Fruit fly (Drosophila melanogaster): Measurements from ENCODE around the gene Strump.

The Strump gene

dm6 chr3L:16166217-16166997, 44.6 kb downstream of the Strump start (continued):
- TF ChIP-seq Antp (GFP tag; optimal IDR thresholded peaks at IDR 0.05): no peak
- no peak for TF ChIP-seq CG31365 (tag; optimal IDR thresholded peaks at IDR 0.05)
- no peak for TF ChIP-seq Doc3 (GFP tag; IDR thresholded peaks at IDR 0.05; ENCODE audit: partially characterized antibody)
- TF ChIP-seq CG9727 (GFP tag; optimal IDR thresholded peaks at IDR 0.05): no peak
- TF ChIP-seq dati (GFP tag; IDR thresholded peaks at IDR 0.05): no peak
- TF ChIP-seq grau (tag; optimal IDR thresholded peaks at IDR 0.05): no peak
- no peak for TF ChIP-seq HHEX (GFP tag; optimal IDR thresholded peaks at IDR 0.05)
- peak; percentile 54 for TF ChIP-seq CG10543 (GFP tag; optimal IDR thresholded peaks at IDR 0.05)
- no peak for TF ChIP-seq CG12769 (tag; optimal IDR thresholded peaks at IDR 0.05)
- no peak for TF ChIP-seq sens (GFP tag)
- TF ChIP-seq Hsf (GFP tag; optimal IDR thresholded peaks at IDR 0.05): no peak
- no peak for TF ChIP-seq CG18011 (GFP tag; optimal IDR thresholded peaks at IDR 0.05)
- peak; percentile 2 for TF ChIP-seq CG6813 (GFP tag; optimal IDR thresholded peaks at IDR 0.05)
- no peak for TF ChIP-seq PHDP (tag; optimal IDR thresholded peaks at IDR 0.05)
- no peak for TF ChIP-seq Trl (optimal IDR thresholded peaks at IDR 0.05)
- no peak for TF ChIP-seq Trl (GFP tag; optimal IDR thresholded peaks at IDR 0.05)
- TF ChIP-seq CG13894 (tag; optimal IDR thresholded peaks at IDR 0.05): no peak
- peak; percentile 41 for TF ChIP-seq CG2678 (tag; optimal IDR thresholded peaks at IDR 0.05)
- peak; percentile 82 for TF ChIP-seq sqz (GFP tag; optimal IDR thresholded peaks at IDR 0.05)
- peak; percentile 45 for TF ChIP-seq cwo (GFP tag; optimal IDR thresholded peaks at IDR 0.05)
- no peak for TF ChIP-seq CG5953 (GFP tag; IDR thresholded peaks at IDR 0.05)
- no peak for TF ChIP-seq Ada2b (GFP tag; IDR thresholded peaks at IDR 0.05)
- TF ChIP-seq toy (GFP tag; IDR thresholded peaks at IDR 0.05): 0 out of 2 replicates have a peak, but pooled peaks have one; percentile 23
- TF ChIP-seq CG1529 (GFP tag; optimal IDR thresholded peaks at IDR 0.05): no peak
- no peak for TF ChIP-seq CG8281 (tag; optimal IDR thresholded peaks at IDR 0.05)
- no peak for TF ChIP-seq CG10959 (GFP tag; IDR thresholded peaks at IDR 0.05)
- no peak for TF ChIP-seq Kr (GFP tag; optimal IDR thresholded peaks at IDR 0.05)

- TF ChIP-seq CG7963 (GFP tag; IDR thresholded peaks at IDR 0.05; ENCODE audit: partially characterized antibody) (0 out of 3 replicates have a peak, but pooled peaks have one; percentile 11), Jarid2 (GFP tag; optimal IDR thresholded peaks at IDR 0.05) (no peak), Med (GFP tag) (peak; percentile 15)
Observed at dm6 chr3L:16166998-16167344, 45.2 kb downstream of the Strump start.

dm6 chr3L:16167723-16168386, 46.1 kb downstream of the Strump start:
- peak; percentile 5 for TF ChIP-seq Sox102F (GFP tag; optimal IDR thresholded peaks at IDR 0.05)
- TF ChIP-seq CG11696 (GFP tag; IDR thresholded peaks at IDR 0.05): no peak
- no peak for TF ChIP-seq sna (GFP tag; IDR thresholded peaks at IDR 0.05; ENCODE audit: partially characterized antibody)
- TF ChIP-seq Med (GFP tag): peak; percentile 48
- TF ChIP-seq Hr51 (GFP tag; optimal IDR thresholded peaks at IDR 0.05): peak in 1 of 2 experiments; percentile 1
- no peak for TF ChIP-seq dati (GFP tag; IDR thresholded peaks at IDR 0.05)
- TF ChIP-seq CG11504 (tag; optimal IDR thresholded peaks at IDR 0.05): peak; percentile 3
- peak; percentile 9 for TF ChIP-seq gem (tag; optimal IDR thresholded peaks at IDR 0.05)
- TF ChIP-seq nom (GFP tag; optimal IDR thresholded peaks at IDR 0.05): peak; percentile 0
